ENCODE assay signal across 1 fruit fly cellular context in genomic region chr3L:15826985-15827635, dm6.
TF ChIP-seq lines count a peak whose summit lies in the region.

No protein-coding gene starts in this region.

TF ChIP-seq in whole organism, embryonic, 481 proteins besides CTCF, POLR2A, EP300 and RAD21 (continued from another document):
- TF ChIP-seq dmrt99B (tag; optimal IDR thresholded peaks at IDR 0.05; lab: Kevin White, UChicago) (peak; percentile 88), CG30403 (GFP tag; optimal IDR thresholded peaks at IDR 0.05; lab: Kevin White, UChicago) (peak; percentile 72), CG11504 (tag; optimal IDR thresholded peaks at IDR 0.05; lab: Kevin White, UChicago) (peak; percentile 89), pan (optimal IDR thresholded peaks at IDR 0.05; lab: Kevin White, UChicago) (no peak), pan (GFP tag; optimal IDR thresholded peaks at IDR 0.05 in 1 of 2, IDR thresholded peaks at IDR 0.05 in 1 of 2) (peak in 1 of 2 experiments; percentile 45), ab (GFP tag; optimal IDR thresholded peaks at IDR 0.05; lab: Kevin White, UChicago) (no peak), Bgb (GFP tag; IDR thresholded peaks at IDR 0.05; lab: Robert Waterston, UW; ENCODE audit: partially characterized antibody) (no peak; the same call in 1 of the 2 replicates), gce (GFP tag; IDR thresholded peaks at IDR 0.05; lab: Robert Waterston, UW) (peak; percentile 26; the same call in 1 of the 3 replicates), ham (GFP tag; IDR thresholded peaks at IDR 0.05; lab: Robert Waterston, UW) (no peak), sim (GFP tag; IDR thresholded peaks at IDR 0.05; lab: Robert Waterston, UW) (no peak), CG14050 (GFP tag; IDR thresholded peaks at IDR 0.05; lab: Robert Waterston, UW) (peak; percentile 44; the same call in 1 of the 3 replicates), E2f1 (GFP tag; IDR thresholded peaks at IDR 0.05; lab: Robert Waterston, UW) (0 out of 2 replicates have a peak, but pooled peaks have one; percentile 27), CG7839 (tag; optimal IDR thresholded peaks at IDR 0.05; lab: Kevin White, UChicago) (peak; percentile 85), HmgZ (tag; optimal IDR thresholded peaks at IDR 0.05; lab: Kevin White, UChicago) (peak; percentile 65), CG17568 (GFP tag; optimal IDR thresholded peaks at IDR 0.05; lab: Kevin White, UChicago) (peak; percentile 61), Hsf (GFP tag; optimal IDR thresholded peaks at IDR 0.05; lab: Kevin White, UChicago) (peak; percentile 40), dpn (GFP tag; optimal IDR thresholded peaks at IDR 0.05; lab: Kevin White, UChicago) (peak; percentile 35 to 65), CG3847 (GFP tag; IDR thresholded peaks at IDR 0.05; lab: Robert Waterston, UW) (peak; percentile 43), CG3407 (GFP tag; optimal IDR thresholded peaks at IDR 0.05; lab: Kevin White, UChicago) (peak; percentile 58), D19B (GFP tag; optimal IDR thresholded peaks at IDR 0.05; lab: Kevin White, UChicago) (peak; percentile 75), CG4730 (GFP tag; IDR thresholded peaks at IDR 0.05; lab: Robert Waterston, UW) (peak; percentile 30; the same call in 1 of the 2 replicates), CG17912 (GFP tag; optimal IDR thresholded peaks at IDR 0.05; lab: Kevin White, UChicago) (no peak), CG12236 (GFP tag; optimal IDR thresholded peaks at IDR 0.05; lab: Kevin White, UChicago) (peak; percentile 17), Med (GFP tag; lab: Kevin White, UChicago) (peak; percentile 87), Dbx (GFP tag; IDR thresholded peaks at IDR 0.05; lab: Robert Waterston, UW) (peak; percentile 68; the same call in 2 of the 3 replicates), CG3163 (GFP tag; optimal IDR thresholded peaks at IDR 0.05; lab: Kevin White, UChicago) (no peak), CG42726 (GFP tag; IDR thresholded peaks at IDR 0.05; lab: Robert Waterston, UW; ENCODE audit: partially characterized antibody) (no peak), emc (GFP tag; optimal IDR thresholded peaks at IDR 0.05; lab: Kevin White, UChicago) (peak; percentile 27), Atf-2 (GFP tag; optimal IDR thresholded peaks at IDR 0.05; lab: Kevin White, UChicago) (no peak), slou (GFP tag; optimal IDR thresholded peaks at IDR 0.05; lab: Kevin White, UChicago) (no peak), CG17612 (GFP tag; IDR thresholded peaks at IDR 0.05; lab: Robert Waterston, UW) (peak; percentile 54), CG10267 (tag; optimal IDR thresholded peaks at IDR 0.05; lab: Kevin White, UChicago) (peak; percentile 66), cwo (GFP tag; optimal IDR thresholded peaks at IDR 0.05; lab: Kevin White, UChicago) (peak; percentile 90), Atf6 (GFP tag; IDR thresholded peaks at IDR 0.05; lab: Robert Waterston, UW) (peak; percentile 62), Jarid2 (GFP tag; optimal IDR thresholded peaks at IDR 0.05; lab: Kevin White, UChicago) (no peak), H2.0 (GFP tag; IDR thresholded peaks at IDR 0.05; lab: Robert Waterston, UW) (peak; percentile 69), gsb (GFP tag; IDR thresholded peaks at IDR 0.05; lab: Robert Waterston, UW) (peak; percentile 53), Oli (tag; optimal IDR thresholded peaks at IDR 0.05; lab: Kevin White, UChicago) (peak; percentile 84), caup (GFP tag; optimal IDR thresholded peaks at IDR 0.05; lab: Kevin White, UChicago; ENCODE audit: severe bottlenecking) (peak; percentile 82), grau (tag; optimal IDR thresholded peaks at IDR 0.05; lab: Kevin White, UChicago) (peak; percentile 88), z (GFP tag; IDR thresholded peaks at IDR 0.05; lab: Robert Waterston, UW) (no peak), cad (GFP tag; optimal IDR thresholded peaks at IDR 0.05; lab: Kevin White, UChicago) (no peak)
